Worm (Caenorhabditis elegans) whole organism, midembryonic: ENCODE data around the gene clec-47.

Experiments used
- flt-1 ChIP-seq: fragments of 200-800 bp; sonication (Bioruptor generic); IDR thresholded peaks from 2 replicates; pipeline ENCODE4 v1.3.6; 2022; ENCODE audit warnings: missing genetic modification characterization, missing compliant biosample characterization
- tab-1 ChIP-seq: fragments of 200-800 bp; sonication (Bioruptor generic); IDR thresholded peaks from 2 replicates; pipeline ENCODE4 v1.3.6; 2022; ENCODE audit warnings: missing genetic modification characterization, missing compliant biosample characterization
- ztf-23 ChIP-seq: fragments of 200-800 bp; sonication (Bioruptor generic); IDR thresholded peaks from 2 replicates; pipeline ENCODE4 v1.3.6; 2022; ENCODE audit warnings: missing genetic modification reagents, missing genetic modification characterization, missing compliant biosample characterization
- ztf-29 ChIP-seq: fragments of 200-800 bp; sonication (Bioruptor generic); IDR thresholded peaks from 2 replicates; pipeline ENCODE4 v1.3.6; 2022; ENCODE audit warnings: missing genetic modification reagents, missing genetic modification characterization, missing compliant biosample characterization

ce11 chrV:15192377-15192776 is 16.8 kb downstream of the clec-47 start, which contains the start of gene plc-2:
- TF ChIP-seq tab-1 (GFP tag; lab: Robert Waterston, UW) (no peak), ztf-29 (no peak), flt-1 (GFP tag; lab: Robert Waterston, UW) (no peak), ztf-23 (GFP tag; lab: Robert Waterston, UW) (no peak)
